Fruit fly (Drosophila melanogaster) whole organism, wandering third instar larva: ENCODE measurements around the gene Archease.
A peak's percentile ranks its signal among the peaks of the same experiment; 100 is the strongest.

Source experiments
- Abd-B ChIP-seq: fragments of >200 bp; optimal IDR thresholded peaks from 2 replicates; lab custom pipeline; 2017; ENCODE audit warnings: missing biosample characterization, missing genetic modification characterization
- CG32264 ChIP-seq: fragments of 200-800 bp; sonication (Bioruptor generic); optimal IDR thresholded peaks from 2 replicates; lab custom pipeline; 2016; ENCODE audit warnings: missing biosample characterization, missing genetic modification characterization
- CrebA ChIP-seq: fragments of 200-800 bp; sonication (Bioruptor generic); optimal IDR thresholded peaks from 2 replicates; lab custom pipeline; 2016; ENCODE audit warnings: missing biosample characterization, mild to moderate bottlenecking, missing genetic modification characterization, borderline replicate concordance
- Dfd ChIP-seq: fragments of >200 bp; optimal IDR thresholded peaks from 2 replicates; lab custom pipeline; 2017; ENCODE audit warnings: missing biosample characterization, missing genetic modification characterization
- HLH106 ChIP-seq: fragments of 200-800 bp; optimal IDR thresholded peaks from 3 replicates; lab custom pipeline; 2019; ENCODE audit warnings: missing biosample characterization, mild to moderate bottlenecking, missing genetic modification characterization, moderate library complexity
- Hnf4 ChIP-seq: fragments of 200-800 bp; sonication (Bioruptor generic); optimal IDR thresholded peaks from 2 replicates; lab custom pipeline; 2016; ENCODE audit warnings: missing biosample characterization, mild to moderate bottlenecking, missing genetic modification characterization
- Hr78 ChIP-seq: fragments of >200 bp; optimal IDR thresholded peaks from 2 replicates; lab custom pipeline; 2017; ENCODE audit warnings: missing biosample characterization, missing genetic modification characterization
- Hr83 ChIP-seq: fragments of 200-300 bp; sonication (Bioruptor generic); optimal IDR thresholded peaks from 2 replicates; lab custom pipeline; 2016; ENCODE audit warnings: missing biosample characterization, mild to moderate bottlenecking, missing genetic modification characterization, moderate library complexity; ENCODE audit not compliant: poor library complexity, severe bottlenecking
- Jra ChIP-seq: sonication (Bioruptor generic); optimal IDR thresholded peaks from 2 replicates; lab custom pipeline; 2016; ENCODE audit warnings: missing biosample characterization, missing genetic modification characterization
- Mio ChIP-seq: sonication (Bioruptor generic); optimal IDR thresholded peaks from 2 replicates; lab custom pipeline; 2016; ENCODE audit warnings: missing biosample characterization, missing genetic modification characterization
- Myc ChIP-seq: fragments of >200 bp; optimal IDR thresholded peaks from 2 replicates; lab custom pipeline; 2017
- N ChIP-seq: fragments of >200 bp; optimal IDR thresholded peaks from 2 replicates; lab custom pipeline; 2018; ENCODE audit warnings: missing biosample characterization, missing external identifiers, missing genetic modification characterization
- OdsH ChIP-seq: fragments of 200-800 bp; sonication (Bioruptor generic); optimal IDR thresholded peaks from 2 replicates; lab custom pipeline; 2016; ENCODE audit warnings: missing biosample characterization, mild to moderate bottlenecking, missing genetic modification characterization
- Rel ChIP-seq, 2 experiments: fragments of 200-800 bp; sonication (Bioruptor generic) in 1 of 2; optimal IDR thresholded peaks; 2 replicates in 1 of 2; 3 replicates in 1 of 2; lab custom pipeline; 2016 to 2019; ENCODE audit warnings: mild to moderate bottlenecking in 2 of 2, missing biosample characterization in 2 of 2, missing genetic modification characterization in 2 of 2, moderate library complexity in 1 of 2
- Sp1 ChIP-seq: fragments of 200-800 bp; sonication (Bioruptor generic); optimal IDR thresholded peaks from 3 replicates; lab custom pipeline; 2019; ENCODE audit warnings: missing biosample characterization, mild to moderate bottlenecking, missing genetic modification characterization, moderate library complexity
- br ChIP-seq: fragments of 200-800 bp; sonication (Bioruptor generic); optimal IDR thresholded peaks from 2 replicates; lab custom pipeline; 2016; ENCODE audit warnings: missing biosample characterization, missing genetic modification characterization
- brk ChIP-seq: fragments of 200-800 bp; sonication (Bioruptor generic); optimal IDR thresholded peaks from 2 replicates; lab custom pipeline; 2016; ENCODE audit warnings: missing biosample characterization, mild to moderate bottlenecking, missing genetic modification characterization
- dmrt93B ChIP-seq: fragments of 200-800 bp; sonication (Bioruptor generic); optimal IDR thresholded peaks from 2 replicates; lab custom pipeline; 2018; ENCODE audit warnings: missing biosample characterization, mild to moderate bottlenecking, missing genetic modification characterization
- ey ChIP-seq: fragments of 200-800 bp; sonication (Bioruptor generic); optimal IDR thresholded peaks from 2 replicates; lab custom pipeline; 2016; ENCODE audit warnings: missing biosample characterization, missing genetic modification characterization
- foxo ChIP-seq, 2 experiments: fragments of 200-800 bp; sonication (Bioruptor generic); optimal IDR thresholded peaks; 2 replicates in 1 of 2; 3 replicates in 1 of 2; lab custom pipeline; 2016 to 2017; ENCODE audit warnings: missing biosample characterization in 2 of 2, missing genetic modification characterization in 2 of 2
- fru ChIP-seq: fragments of 200-800 bp; sonication (Bioruptor generic); optimal IDR thresholded peaks from 3 replicates; lab custom pipeline; 2016; ENCODE audit warnings: missing biosample characterization, mild to moderate bottlenecking, missing genetic modification characterization
- h ChIP-seq: fragments of 200-800 bp; sonication (Bioruptor generic); optimal IDR thresholded peaks from 3 replicates; lab custom pipeline; 2016; ENCODE audit warnings: missing biosample characterization, mild to moderate bottlenecking, missing genetic modification characterization
- lola ChIP-seq: fragments of >200 bp; optimal IDR thresholded peaks from 2 replicates; lab custom pipeline; 2017; ENCODE audit warnings: missing biosample characterization, missing genetic modification characterization
- pan ChIP-seq: fragments of >200 bp; optimal IDR thresholded peaks from 2 replicates; lab custom pipeline; 2017
- psq ChIP-seq: fragments of 200-800 bp; sonication (Bioruptor generic); optimal IDR thresholded peaks from 3 replicates; lab custom pipeline; 2017; ENCODE audit warnings: missing biosample characterization, mild to moderate bottlenecking, missing genetic modification characterization, moderate library complexity
- rgr ChIP-seq: fragments of 200-800 bp; sonication (Bioruptor generic); optimal IDR thresholded peaks from 3 replicates; lab custom pipeline; 2016; ENCODE audit warnings: missing biosample characterization, mild to moderate bottlenecking, missing genetic modification characterization
- sage ChIP-seq: fragments of 200-800 bp; sonication (Bioruptor generic); optimal IDR thresholded peaks from 2 replicates; lab custom pipeline; 2016; ENCODE audit warnings: missing biosample characterization, mild to moderate bottlenecking, missing genetic modification characterization
- sv ChIP-seq: fragments of 200-800 bp; sonication (Bioruptor generic); optimal IDR thresholded peaks from 3 replicates; lab custom pipeline; 2016; ENCODE audit warnings: missing biosample characterization, missing genetic modification characterization
- tai ChIP-seq: sonication (Bioruptor generic); optimal IDR thresholded peaks from 2 replicates; lab custom pipeline; 2016; ENCODE audit warnings: missing biosample characterization, missing genetic modification characterization
- usp ChIP-seq: fragments of >200 bp; optimal IDR thresholded peaks from 2 replicates; lab custom pipeline; 2017; ENCODE audit warnings: missing biosample characterization, missing genetic modification characterization

The Archease gene

dm6 chr3R:21687902-21688301, 25.1 kb upstream of the Archease start:
- TF ChIP-seq foxo (GFP tag; optimal IDR thresholded peaks at IDR 0.05; lab: Kevin White, UChicago) (peak in 1 of 2 experiments; percentile 33), psq (GFP tag; lab: Kevin White, UChicago) (peak; percentile 4), h (GFP tag; lab: Kevin White, UChicago) (peak; percentile 57), brk (GFP tag; lab: Kevin White, UChicago) (no peak), Hr78 (GFP tag; lab: Kevin White, UChicago) (no peak), Hnf4 (GFP tag; lab: Kevin White, UChicago) (peak; percentile 24), ey (GFP tag; lab: Kevin White, UChicago) (peak; percentile 36), Hr83 (GFP tag; lab: Kevin White, UChicago) (no peak), fru (GFP tag; lab: Kevin White, UChicago) (peak; percentile 31), OdsH (GFP tag; lab: Kevin White, UChicago) (peak; percentile 30), Dfd (GFP tag; lab: Kevin White, UChicago) (no peak), br (GFP tag; lab: Kevin White, UChicago) (peak; percentile 6), rgr (GFP tag; lab: Kevin White, UChicago) (peak; percentile 48)

DNA sequence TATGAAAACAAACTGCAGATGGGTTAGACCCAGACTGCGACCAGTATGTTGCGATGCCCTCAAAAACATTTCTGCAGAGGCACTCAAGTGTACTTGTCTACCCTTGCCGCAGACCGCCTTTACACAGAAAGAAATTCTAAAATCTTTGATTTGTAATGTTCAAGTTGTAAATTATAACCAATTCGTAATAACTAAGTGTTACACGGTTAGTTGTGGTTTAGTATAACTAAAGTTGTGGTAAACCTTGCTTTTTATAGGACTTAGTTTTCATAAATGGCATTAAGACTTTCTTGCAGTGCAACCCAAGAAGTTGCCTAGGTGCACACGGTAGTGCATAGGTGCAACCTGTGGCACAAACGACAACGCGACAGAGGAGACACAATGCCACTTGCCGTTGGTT, 19.3 kb upstream of the Archease start:
- TF ChIP-seq lola (GFP tag; lab: Kevin White, UChicago) = no peak
- TF ChIP-seq Myc (lab: Kevin White, UChicago) = no peak
- TF ChIP-seq N = no peak
- no peak for TF ChIP-seq ey (GFP tag; lab: Kevin White, UChicago)
- no peak for TF ChIP-seq Abd-B
- no peak for TF ChIP-seq Mio

DNA sequence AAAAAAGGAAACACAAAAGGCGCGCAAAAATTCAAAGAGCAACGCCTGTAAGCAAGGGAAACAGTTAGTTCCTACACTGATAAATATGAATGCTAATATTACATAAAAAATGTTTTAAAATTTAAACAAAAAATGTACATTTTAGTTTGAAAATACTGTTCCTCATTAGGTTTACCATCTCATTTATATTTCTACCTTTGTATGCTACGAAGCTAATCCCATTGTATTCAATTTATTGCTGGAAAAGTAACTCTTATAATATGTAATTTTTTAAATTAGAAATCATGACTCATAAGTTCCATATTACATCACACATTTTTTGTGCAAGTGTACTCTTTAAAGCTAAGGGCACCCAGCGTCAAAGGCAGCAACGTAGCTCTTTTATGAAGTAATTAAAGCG, 16.5 kb upstream of the Archease start:
- TF ChIP-seq tai (GFP tag; lab: Kevin White, UChicago) (no peak), foxo (GFP tag; optimal IDR thresholded peaks at IDR 0.05; lab: Kevin White, UChicago) (no peak), h (GFP tag; lab: Kevin White, UChicago) (no peak), sv (GFP tag; lab: Kevin White, UChicago) (no peak), br (GFP tag; lab: Kevin White, UChicago) (no peak)
- TF ChIP-seq, all 38 proteins: peak for 0

- TF ChIP-seq Jra (peak; percentile 41), Hnf4 (GFP tag; lab: Kevin White, UChicago) (peak; percentile 35), ey (GFP tag; lab: Kevin White, UChicago) (peak; percentile 16), lola (GFP tag; lab: Kevin White, UChicago) (no peak), Rel (GFP tag; optimal IDR thresholded peaks at IDR 0.05; lab: Kevin White, UChicago) (no peak), Rel (tag; optimal IDR thresholded peaks at IDR 0.05; lab: Kevin White, UChicago) (no peak), sage (no peak), usp (GFP tag; lab: Kevin White, UChicago) (no peak), psq (GFP tag; lab: Kevin White, UChicago) (no peak), tai (GFP tag; lab: Kevin White, UChicago) (peak; percentile 75)
Measured at dm6 chr3R:21671636-21672035, 8.9 kb upstream of the Archease start, which contains the start of gene PolA1. Gene PolA1, minus strand, starts transcription at chr3R:21671750.

DNA sequence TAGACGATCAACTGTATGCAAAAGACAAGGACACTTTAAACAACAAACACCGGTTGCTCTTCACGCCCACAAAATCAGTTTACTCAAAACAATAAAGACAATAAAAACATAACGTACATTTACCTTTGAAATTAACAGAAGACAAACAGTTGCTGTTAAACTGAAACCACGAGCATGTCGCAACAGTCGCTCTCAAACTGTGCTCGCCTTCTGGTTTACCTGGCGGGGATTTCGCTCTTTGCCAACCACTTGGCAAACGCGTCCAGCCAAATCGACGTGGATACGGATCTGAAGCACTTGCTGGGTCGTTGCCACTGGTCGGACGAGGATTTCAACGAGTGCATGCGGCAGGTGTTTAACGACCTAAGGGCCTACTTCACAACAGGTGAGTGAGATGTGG, 2.6 kb upstream of the Archease start:
- no peak for TF ChIP-seq Mio
- TF ChIP-seq Myc (lab: Kevin White, UChicago) = peak; percentile 5
- TF ChIP-seq, all 38 proteins: peak for 1

dm6 chr3R:21664089-21664488, 1.3 kb upstream of the Archease start, which contains the start of gene Jhbp16:
Gene Jhbp16, plus strand, starts transcription at chr3R:21664389.
- TF ChIP-seq Jra = no peak
- no peak for TF ChIP-seq Myc (lab: Kevin White, UChicago)
- no peak for TF ChIP-seq OdsH (GFP tag; lab: Kevin White, UChicago)
- TF ChIP-seq dmrt93B (GFP tag; lab: Kevin White, UChicago) = no peak
- TF ChIP-seq br (GFP tag; lab: Kevin White, UChicago) = no peak
- no peak for TF ChIP-seq psq (GFP tag; lab: Kevin White, UChicago)
- TF ChIP-seq usp (GFP tag; lab: Kevin White, UChicago) = no peak
- no peak for TF ChIP-seq Mio

dm6 chr3R:21660659-21661126, 2.1 kb downstream of the Archease start, which contains the start of gene E2f1:
Gene E2f1, minus strand, starts transcription at chr3R:21660871.
- TF ChIP-seq Dfd (GFP tag; lab: Kevin White, UChicago) (no peak), CG32264 (GFP tag; lab: Kevin White, UChicago) (peak; percentile 36), Jra (no peak), Hnf4 (GFP tag; lab: Kevin White, UChicago) (no peak), Mio (no peak), lola (GFP tag; lab: Kevin White, UChicago) (no peak), CrebA (GFP tag; lab: Kevin White, UChicago) (no peak), brk (GFP tag; lab: Kevin White, UChicago) (peak; percentile 5), N (no peak), Hr83 (GFP tag; lab: Kevin White, UChicago) (peak; percentile 19), pan (lab: Kevin White, UChicago) (no peak), psq (GFP tag; lab: Kevin White, UChicago) (peak; percentile 74), OdsH (GFP tag; lab: Kevin White, UChicago) (no peak), Rel (GFP tag; optimal IDR thresholded peaks at IDR 0.05; lab: Kevin White, UChicago) (no peak), Rel (tag; optimal IDR thresholded peaks at IDR 0.05; lab: Kevin White, UChicago) (peak; percentile 19), Abd-B (no peak), Sp1 (GFP tag; lab: Kevin White, UChicago) (peak; percentile 27), HLH106 (tag; lab: Kevin White, UChicago) (no peak)
